Worm (Caenorhabditis elegans): ENCODE measurements around the gene irld-18.

DNA sequence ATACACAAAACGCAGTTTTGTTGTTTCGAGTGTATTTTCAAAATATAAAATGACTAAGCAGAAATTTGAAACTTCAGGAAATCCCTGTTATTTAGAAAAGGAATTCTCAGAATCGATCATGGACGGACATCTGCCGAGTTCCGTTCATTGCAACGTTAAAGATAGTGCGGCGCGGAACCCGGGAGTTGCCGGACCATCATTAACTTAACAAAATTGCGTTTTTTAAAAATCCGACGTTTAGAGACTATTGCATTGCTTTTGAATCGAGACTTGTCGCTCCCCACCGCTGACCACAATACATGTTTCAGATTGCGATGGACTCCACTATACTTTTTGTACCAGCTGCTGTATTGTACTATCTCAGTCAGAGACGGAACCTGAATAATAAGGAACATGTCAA lies 50.8 kb downstream of the irld-18 start:
- TF ChIP-seq zip-8 (tag; optimal IDR thresholded peaks at IDR 0.05) (no peak), pha-4 (tag; optimal IDR thresholded peaks at IDR 0.05) (no peak), nhr-237 (tag; optimal IDR thresholded peaks at IDR 0.05) (no peak), nhr-12 (tag; optimal IDR thresholded peaks at IDR 0.05) (no peak), nhr-28 (tag; optimal IDR thresholded peaks at IDR 0.05) (no peak), mab-5 (tag; optimal IDR thresholded peaks at IDR 0.05) (no peak), M03D4.4 (tag; optimal IDR thresholded peaks at IDR 0.05) (no peak), snpc-4 (tag; optimal IDR thresholded peaks at IDR 0.05) (no peak), unc-62 (GFP tag; optimal IDR thresholded peaks at IDR 0.05) (no peak), tbx-8 (GFP tag; optimal IDR thresholded peaks at IDR 0.05) (no peak), lin-13 (tag; optimal IDR thresholded peaks at IDR 0.05) (no peak), cnd-1 (tag; optimal IDR thresholded peaks at IDR 0.05) (no peak), unc-120 (tag; optimal IDR thresholded peaks at IDR 0.05; ENCODE audit: poor library complexity, severe bottlenecking) (no peak)
